Fruit fly (Drosophila melanogaster) whole organism, embryonic: ENCODE data around the gene CG14052.
A peak's percentile ranks its signal among the peaks of the same experiment; 100 is the strongest.

ENCODE experiments used
- BtbVII ChIP-seq: fragments of 200-800 bp; sonication (Bioruptor generic); optimal IDR thresholded peaks from 3 replicates; lab custom pipeline; 2017; ENCODE audit warnings: missing biosample characterization, mild to moderate bottlenecking, missing genetic modification characterization
- CG10543 ChIP-seq: fragments of 200-800 bp; sonication (Bioruptor generic); optimal IDR thresholded peaks from 3 replicates; lab custom pipeline; 2017; ENCODE audit warnings: missing biosample characterization, mild to moderate bottlenecking, missing genetic modification characterization, moderate library complexity
- CG10979 ChIP-seq: fragments of 200-800 bp; sonication (Bioruptor generic); optimal IDR thresholded peaks from 2 replicates; lab custom pipeline; 2018; ENCODE audit warnings: missing biosample characterization, mild to moderate bottlenecking, missing genetic modification characterization, moderate library complexity
- CG12769 ChIP-seq: fragments of 200-800 bp; sonication (Bioruptor generic); optimal IDR thresholded peaks from 2 replicates; lab custom pipeline; 2019; ENCODE audit warnings: missing biosample characterization, mild to moderate bottlenecking, missing genetic modification characterization, moderate library complexity
- CG13287 ChIP-seq: fragments of 200-800 bp; sonication (Bioruptor generic); IDR thresholded peaks from 2 replicates; pipeline ENCODE4 v1.3.6; 2022; ENCODE audit warnings: missing biosample characterization, missing genetic modification characterization; ENCODE audit not compliant: partially characterized antibody
- CG14014 ChIP-seq: fragments of 200-800 bp; sonication (Bioruptor generic); IDR thresholded peaks from 2 replicates; pipeline ENCODE4 v1.3.6; 2022; ENCODE audit warnings: missing biosample characterization, missing genetic modification characterization
- CG1603 ChIP-seq: fragments of 200-800 bp; sonication (Bioruptor generic); optimal IDR thresholded peaks from 2 replicates; lab custom pipeline; 2019; ENCODE audit warnings: missing biosample characterization, mild to moderate bottlenecking, missing genetic modification characterization, moderate library complexity
- CG17385 ChIP-seq: fragments of 200-800 bp; sonication (Bioruptor generic); optimal IDR thresholded peaks from 3 replicates; lab custom pipeline; 2018; ENCODE audit warnings: missing biosample characterization, mild to moderate bottlenecking, missing genetic modification characterization
- CG1832 ChIP-seq: fragments of 200-800 bp; sonication (Bioruptor generic); optimal IDR thresholded peaks from 2 replicates; lab custom pipeline; 2017; ENCODE audit warnings: missing biosample characterization, mild to moderate bottlenecking, missing genetic modification characterization, inconsistent platforms
- CG30431 ChIP-seq: fragments of 200-800 bp; sonication (Bioruptor generic); optimal IDR thresholded peaks from 2 replicates; lab custom pipeline; 2017; ENCODE audit warnings: missing biosample characterization, missing genetic modification characterization
- CG3838 ChIP-seq: fragments of 200-800 bp; sonication (Bioruptor generic); optimal IDR thresholded peaks from 3 replicates; lab custom pipeline; 2016; ENCODE audit warnings: missing biosample characterization, missing genetic modification characterization
- CG42726 ChIP-seq: fragments of 200-800 bp; sonication (Bioruptor generic); IDR thresholded peaks from 2 replicates; pipeline ENCODE4 v1.3.6; 2022; ENCODE audit warnings: missing biosample characterization, missing genetic modification characterization; ENCODE audit not compliant: partially characterized antibody
- CG6272 ChIP-seq: fragments of 200-800 bp; sonication (Bioruptor generic); IDR thresholded peaks from 2 replicates; pipeline ENCODE4 v1.3.6; 2022; ENCODE audit warnings: missing biosample characterization, missing genetic modification characterization
- CG7372 ChIP-seq: fragments of 200-800 bp; sonication (Bioruptor generic); IDR thresholded peaks from 2 replicates; pipeline ENCODE4 v1.3.6; 2022; ENCODE audit warnings: missing biosample characterization, missing genetic modification characterization
- CG8359 ChIP-seq: fragments of 200-800 bp; sonication (Bioruptor generic); optimal IDR thresholded peaks from 2 replicates; lab custom pipeline; 2017; ENCODE audit warnings: missing biosample characterization, mild to moderate bottlenecking, missing genetic modification characterization, borderline replicate concordance
- CG9437 ChIP-seq: fragments of 200-800 bp; sonication (Bioruptor generic); optimal IDR thresholded peaks from 2 replicates; lab custom pipeline; 2018; ENCODE audit warnings: missing biosample characterization, mild to moderate bottlenecking, missing genetic modification characterization
- D19A ChIP-seq: fragments of 200-800 bp; optimal IDR thresholded peaks from 3 replicates; lab custom pipeline; 2019; ENCODE audit warnings: missing biosample characterization, mild to moderate bottlenecking, missing genetic modification characterization, moderate library complexity
- D19B ChIP-seq: fragments of 200-800 bp; sonication (Bioruptor generic); optimal IDR thresholded peaks from 2 replicates; lab custom pipeline; 2017; ENCODE audit warnings: missing biosample characterization, mild to moderate bottlenecking, missing genetic modification characterization
- Dad ChIP-seq: fragments of 200-800 bp; sonication (Bioruptor generic); optimal IDR thresholded peaks from 3 replicates; lab custom pipeline; 2016; ENCODE audit warnings: missing biosample characterization, missing genetic modification characterization
- Deaf1 ChIP-seq: fragments of 200-800 bp; optimal IDR thresholded peaks from 3 replicates; lab custom pipeline; 2019; ENCODE audit warnings: missing biosample characterization, mild to moderate bottlenecking, missing genetic modification characterization, moderate library complexity
- Hand ChIP-seq: fragments of 200-800 bp; sonication (Bioruptor generic); optimal IDR thresholded peaks from 2 replicates; lab custom pipeline; 2017; ENCODE audit warnings: mild to moderate bottlenecking, missing biosample characterization, missing genetic modification reagents, missing genetic modification characterization
- Med ChIP-seq: fragments of 200-800 bp; sonication (Bioruptor generic); peaks from one replicate; lab custom pipeline; 2016; ENCODE audit warnings: missing biosample characterization, missing genetic modification characterization, mild to moderate bottlenecking, inconsistent platforms, moderate library complexity
- PHDP ChIP-seq: fragments of 200-800 bp; sonication (Bioruptor generic); optimal IDR thresholded peaks from 3 replicates; lab custom pipeline; 2018; ENCODE audit warnings: missing biosample characterization, mild to moderate bottlenecking, missing genetic modification characterization, moderate library complexity
- Pdp1 ChIP-seq, 2 experiments: fragments of 200-800 bp; sonication (Bioruptor generic); optimal IDR thresholded peaks; 3 replicates each; lab custom pipeline; 2016; ENCODE audit warnings: missing biosample characterization in 2 of 2, missing genetic modification characterization in 2 of 2, mild to moderate bottlenecking in 1 of 2, moderate library complexity in 1 of 2
- Sox100B ChIP-seq: fragments of 200-800 bp; sonication (Bioruptor generic); optimal IDR thresholded peaks from 3 replicates; lab custom pipeline; 2018; ENCODE audit warnings: missing biosample characterization, mild to moderate bottlenecking, missing genetic modification characterization
- abd-A ChIP-seq: fragments of 200-800 bp; sonication (Bioruptor generic); optimal IDR thresholded peaks from 3 replicates; lab custom pipeline; 2019; ENCODE audit warnings: missing biosample characterization, mild to moderate bottlenecking, missing genetic modification characterization, moderate library complexity
- az2 ChIP-seq: fragments of 200-800 bp; sonication (Bioruptor generic); optimal IDR thresholded peaks from 3 replicates; lab custom pipeline; 2016; ENCODE audit warnings: missing biosample characterization, missing genetic modification characterization
- bbx ChIP-seq: fragments of 200-800 bp; sonication (Bioruptor generic); IDR thresholded peaks from 2 replicates; pipeline ENCODE4 v1.3.6; 2022; ENCODE audit warnings: missing biosample characterization, missing genetic modification characterization; ENCODE audit not compliant: partially characterized antibody
- chm ChIP-seq: fragments of 200-800 bp; sonication (Bioruptor generic); IDR thresholded peaks from 2 replicates; pipeline ENCODE4 v1.3.6; 2022; ENCODE audit warnings: missing biosample characterization, missing genetic modification characterization
- croc ChIP-seq: fragments of 200-800 bp; sonication (Bioruptor generic); conservative IDR thresholded peaks from 3 replicates; pipeline ENCODE4 v1.3.6; 2022; ENCODE audit warnings: missing biosample characterization, missing genetic modification characterization
- cwo ChIP-seq: fragments of 200-800 bp; sonication (Bioruptor generic); optimal IDR thresholded peaks from 3 replicates; lab custom pipeline; 2017; ENCODE audit warnings: missing biosample characterization, missing genetic modification characterization, mild to moderate bottlenecking, moderate library complexity, missing genetic modification reagents
- dysf ChIP-seq: fragments of 200-800 bp; sonication (Bioruptor generic); IDR thresholded peaks from 3 replicates; pipeline ENCODE4 v1.3.6; 2022; ENCODE audit warnings: missing biosample characterization, missing genetic modification characterization
- eyg ChIP-seq: fragments of 200-800 bp; sonication (Bioruptor generic); optimal IDR thresholded peaks from 3 replicates; lab custom pipeline; 2016; ENCODE audit warnings: missing biosample characterization, missing genetic modification characterization
- fd96Cb ChIP-seq: fragments of 200-800 bp; sonication (Bioruptor generic); optimal IDR thresholded peaks from 2 replicates; lab custom pipeline; 2018; ENCODE audit warnings: missing biosample characterization, mild to moderate bottlenecking, missing genetic modification characterization, moderate library complexity
- gro ChIP-seq: fragments of 200-800 bp; sonication (Bioruptor generic); optimal IDR thresholded peaks from 2 replicates; lab custom pipeline; 2016; ENCODE audit warnings: missing biosample characterization, missing genetic modification characterization
- hkb ChIP-seq, 2 experiments: fragments of 200-800 bp in 1 of 2; fragments of >200 bp in 1 of 2; sonication (Bioruptor generic) in 1 of 2; IDR thresholded peaks in 1 of 2; optimal IDR thresholded peaks in 1 of 2; 2 replicates each; pipeline versions ENCODE4 v1.3.6 to Lab custom; 2017 to 2022; ENCODE audit warnings: missing biosample characterization in 1 of 2, missing genetic modification characterization in 1 of 2
- ind ChIP-seq: fragments of 200-800 bp; sonication (Bioruptor generic); optimal IDR thresholded peaks from 3 replicates; lab custom pipeline; 2016; ENCODE audit warnings: missing biosample characterization, missing genetic modification characterization
- jing ChIP-seq: fragments of 200-800 bp; sonication (Bioruptor generic); optimal IDR thresholded peaks from 2 replicates; lab custom pipeline; 2018; ENCODE audit warnings: missing biosample characterization, mild to moderate bottlenecking, missing genetic modification characterization
- lmd ChIP-seq: fragments of 200-800 bp; sonication (Bioruptor generic); IDR thresholded peaks from 2 replicates; pipeline ENCODE4 v1.3.6; 2022; ENCODE audit warnings: missing biosample characterization, missing genetic modification characterization
- prd ChIP-seq, 3 experiments: fragments of >200 bp in 2 of 3; fragments of 200-800 bp in 1 of 3; sonication (Bioruptor generic) in 1 of 3; optimal IDR thresholded peaks in 2 of 3; IDR thresholded peaks in 1 of 3; 2 replicates in 2 of 3; 3 replicates in 1 of 3; pipeline versions ENCODE4 v1.3.6 to Lab custom; 2017 to 2022; ENCODE audit warnings: missing biosample characterization in 1 of 3, missing genetic modification characterization in 1 of 3
- psq ChIP-seq: fragments of 200-800 bp; sonication (Bioruptor generic); optimal IDR thresholded peaks from 2 replicates; lab custom pipeline; 2017; ENCODE audit warnings: missing biosample characterization, missing genetic modification characterization
- pzg ChIP-seq: fragments of 200-800 bp; sonication (Bioruptor generic); optimal IDR thresholded peaks from 3 replicates; lab custom pipeline; 2018; ENCODE audit warnings: missing biosample characterization, mild to moderate bottlenecking, missing genetic modification characterization, moderate library complexity
- row ChIP-seq: fragments of 200-800 bp; sonication (Bioruptor generic); IDR thresholded peaks from 3 replicates; pipeline ENCODE4 v1.3.6; 2022; ENCODE audit warnings: missing biosample characterization, missing genetic modification characterization
- sd ChIP-seq: fragments of 200-800 bp; sonication (Bioruptor generic); optimal IDR thresholded peaks from 3 replicates; lab custom pipeline; 2018; ENCODE audit warnings: missing biosample characterization, mild to moderate bottlenecking, missing genetic modification characterization, moderate library complexity
- sens ChIP-seq: fragments of 200-800 bp; sonication (Bioruptor generic); peaks from one replicate; lab custom pipeline; 2016; ENCODE audit warnings: missing biosample characterization, missing genetic modification characterization
- sr ChIP-seq: fragments of 200-800 bp; sonication (Bioruptor generic); IDR thresholded peaks from 3 replicates; pipeline ENCODE4 v1.3.6; 2022; ENCODE audit warnings: missing biosample characterization, missing genetic modification characterization
- tap ChIP-seq: fragments of 200-800 bp; optimal IDR thresholded peaks from 3 replicates; lab custom pipeline; 2019; ENCODE audit warnings: missing biosample characterization, mild to moderate bottlenecking, missing genetic modification characterization, moderate library complexity
- tgo ChIP-seq: fragments of 200-800 bp; sonication (Bioruptor generic); IDR thresholded peaks from 3 replicates; pipeline ENCODE4 v1.3.6; 2022; ENCODE audit warnings: missing biosample characterization, missing genetic modification characterization

Gene CG14052

dm6 chrX:2213759-2214406 is 9.7 kb upstream of the CG14052 start, which contains the start of gene SmydA-8:
Gene SmydA-8, minus strand, starts transcription at chrX:2213809.
- TF ChIP-seq tgo (GFP tag; lab: Robert Waterston, UW) (no peak), Sox100B (GFP tag; lab: Kevin White, UChicago) (no peak), fd96Cb (no peak), jing (GFP tag; lab: Kevin White, UChicago) (no peak), CG10979 (tag; lab: Kevin White, UChicago) (peak; percentile 57), sens (GFP tag; lab: Kevin White, UChicago) (peak; percentile 19), row (GFP tag; lab: Robert Waterston, UW) (no peak), croc (no peak), Med (GFP tag; lab: Kevin White, UChicago) (peak; percentile 27), tap (tag; lab: Kevin White, UChicago) (no peak), psq (no peak), PHDP (no peak), D19B (GFP tag; lab: Kevin White, UChicago) (no peak), Dad (GFP tag; lab: Kevin White, UChicago) (no peak), ind (GFP tag; lab: Kevin White, UChicago) (no peak), CG6272 (GFP tag; lab: Robert Waterston, UW) (no peak), prd (optimal IDR thresholded peaks at IDR 0.05; lab: Kevin White, UChicago) (no peak), prd (GFP tag; IDR thresholded peaks at IDR 0.05; lab: Robert Waterston, UW) (no peak), hkb (optimal IDR thresholded peaks at IDR 0.05; lab: Kevin White, UChicago) (no peak), hkb (GFP tag; IDR thresholded peaks at IDR 0.05; lab: Robert Waterston, UW) (0 out of 2 replicates have a peak, but pooled peaks have one; percentile 10), pzg (GFP tag; lab: Kevin White, UChicago) (no peak), D19A (tag; lab: Kevin White, UChicago) (no peak), CG13287 (0 out of 2 replicates have a peak, but pooled peaks have one; percentile 13), BtbVII (GFP tag; lab: Kevin White, UChicago) (no peak), CG42726 (no peak), CG7372 (peak; percentile 89), Deaf1 (tag; lab: Kevin White, UChicago) (peak; percentile 51), Pdp1 (GFP tag; optimal IDR thresholded peaks at IDR 0.05; lab: Kevin White, UChicago) (peak in 1 of 2 experiments; percentile 66), CG12769 (tag; lab: Kevin White, UChicago) (peak; percentile 6), lmd (GFP tag; lab: Robert Waterston, UW) (no peak), CG9437 (GFP tag; lab: Kevin White, UChicago) (peak; percentile 98), chm (GFP tag; lab: Robert Waterston, UW) (no peak), eyg (GFP tag; lab: Kevin White, UChicago) (no peak), CG3838 (GFP tag; lab: Kevin White, UChicago) (no peak), CG8359 (GFP tag; lab: Kevin White, UChicago) (no peak)

dm6 chrX:2218455-2218854 is 5.1 kb upstream of the CG14052 start:
- TF ChIP-seq sr (GFP tag; lab: Robert Waterston, UW) = peak; percentile 80
- peak; percentile 83 for TF ChIP-seq sd
- TF ChIP-seq dysf (GFP tag; lab: Robert Waterston, UW) = no peak

dm6 chrX:2219246-2219645 is 4.3 kb upstream of the CG14052 start:
- TF ChIP-seq cwo (GFP tag; lab: Kevin White, UChicago) (no peak), CG14014 (no peak), Hand (GFP tag; lab: Kevin White, UChicago) (no peak), abd-A (tag; lab: Kevin White, UChicago) (peak; percentile 26), CG17385 (GFP tag; lab: Kevin White, UChicago) (no peak), bbx (GFP tag; lab: Robert Waterston, UW) (no peak), CG30431 (GFP tag; lab: Kevin White, UChicago) (no peak), az2 (GFP tag; lab: Kevin White, UChicago) (no peak), gro (GFP tag; lab: Kevin White, UChicago) (no peak), CG1832 (GFP tag; lab: Kevin White, UChicago) (no peak), CG1603 (no peak), CG10543 (peak; percentile 89)
